Fruit fly (Drosophila melanogaster) S2 (cell line): Measurements from ENCODE around the gene CG13001.

Source experiments
- CG8478 ChIP-seq: fragments of >200 bp; optimal IDR thresholded peaks from 2 replicates; lab custom pipeline; 2018
- CTCF ChIP-seq, 2 experiments: fragments of >200 bp; optimal IDR thresholded peaks; 2 replicates each; lab custom pipeline; 2018

Gene CG13001

dm6 chrX:16906065-16906464 lies 36.6 kb downstream of the CG13001 start:
- TF ChIP-seq CG8478 (lab: Kevin White, UChicago) (no peak), CTCF (optimal IDR thresholded peaks at IDR 0.05; lab: Kevin White, UChicago) (no peak)

- TF ChIP-seq CTCF (optimal IDR thresholded peaks at IDR 0.05; lab: Kevin White, UChicago) = no peak
- no peak for TF ChIP-seq CG8478 (lab: Kevin White, UChicago)
Observed at dm6 chrX:16902435-16902834, 40.2 kb downstream of the CG13001 start.

- TF ChIP-seq CG8478 (lab: Kevin White, UChicago) (no peak), CTCF (optimal IDR thresholded peaks at IDR 0.05; lab: Kevin White, UChicago) (no peak)
Observed at dm6 chrX:16900283-16900682, 42.4 kb downstream of the CG13001 start.

- TF ChIP-seq CG8478 (lab: Kevin White, UChicago) = no peak
- no peak for TF ChIP-seq CTCF (optimal IDR thresholded peaks at IDR 0.05; lab: Kevin White, UChicago)
Observed at dm6 chrX:16897087-16897486, 45.6 kb downstream of the CG13001 start, which contains the start of gene CG33252. CG33252 (minus strand) TSS chrX:16897187.

- TF ChIP-seq CTCF (optimal IDR thresholded peaks at IDR 0.05; lab: Kevin White, UChicago) (no peak), CG8478 (lab: Kevin White, UChicago) (no peak)
Observed at dm6 chrX:16893034-16893433, 49.6 kb downstream of the CG13001 start.
